Worm (Caenorhabditis elegans) whole organism, L1 larva: Measurements from ENCODE around the gene nspb-1.
"Not testable (repeated sequence)": the region's sequence is repeated elsewhere in the genome, so short reads cannot be mapped to it uniquely, and the experiment has no call there.

ENCODE experiments used
- ets-5 ChIP-seq: fragments of 200-800 bp; sonication (Bioruptor generic); IDR thresholded peaks from 2 replicates; pipeline ENCODE4 v1.3.6; 2022; ENCODE audit warnings: missing genetic modification characterization, missing compliant biosample characterization
- lin-13 ChIP-seq: fragments of 150-350 bp; optimal IDR thresholded peaks from 2 replicates; lab custom pipeline; 2014; ENCODE audit warnings: missing biosample characterization, missing genetic modification reagents, missing genetic modification characterization
- lin-15B ChIP-seq: fragments of 150-350 bp; sonication (generic microtip); optimal IDR thresholded peaks from 3 replicates; lab custom pipeline; 2014; ENCODE audit warnings: missing biosample characterization, missing genetic modification characterization
- lin-39 ChIP-seq: fragments of 150-350 bp; optimal IDR thresholded peaks from 2 replicates; lab custom pipeline; 2014; ENCODE audit warnings: missing biosample characterization, missing genetic modification reagents, missing genetic modification characterization
- mdl-1 ChIP-seq, 2 experiments: fragments of 150-350 bp; optimal IDR thresholded peaks; 2 replicates each; lab custom pipeline; 2014 to 2017; ENCODE audit warnings: missing biosample characterization in 2 of 2, missing genetic modification characterization in 2 of 2, inconsistent platforms in 1 of 2
- nhr-11 ChIP-seq: fragments of 150-350 bp; optimal IDR thresholded peaks from 2 replicates; lab custom pipeline; 2014; ENCODE audit warnings: missing biosample characterization, missing genetic modification characterization
- nhr-12 ChIP-seq: sonication (generic microtip); optimal IDR thresholded peaks from 2 replicates; lab custom pipeline; 2017; ENCODE audit warnings: missing biosample characterization, missing genetic modification characterization
- nhr-47 ChIP-seq: sonication (generic microtip); optimal IDR thresholded peaks from 2 replicates; lab custom pipeline; 2016; ENCODE audit warnings: mild to moderate bottlenecking, missing genetic modification characterization, moderate library complexity, missing compliant biosample characterization
- snpc-4 ChIP-seq: fragments of 150-350 bp; optimal IDR thresholded peaks from 2 replicates; lab custom pipeline; 2014; ENCODE audit warnings: missing biosample characterization, missing genetic modification characterization
- swsn-7 ChIP-seq: sonication (generic microtip); optimal IDR thresholded peaks from 2 replicates; lab custom pipeline; 2016; ENCODE audit warnings: missing genetic modification characterization, missing compliant biosample characterization
- unc-130 ChIP-seq: fragments of 150-350 bp; optimal IDR thresholded peaks from 2 replicates; lab custom pipeline; 2017; ENCODE audit warnings: missing biosample characterization, missing genetic modification characterization, inconsistent platforms
- unc-62 ChIP-seq: fragments of 150-350 bp; optimal IDR thresholded peaks from 2 replicates; lab custom pipeline; 2014; ENCODE audit warnings: missing biosample characterization, missing genetic modification reagents, missing genetic modification characterization
- unc-98 ChIP-seq: fragments of 200-800 bp; sonication (Bioruptor generic); IDR thresholded peaks from 2 replicates; pipeline ENCODE4 v1.3.6; 2022; ENCODE audit warnings: missing genetic modification characterization, missing compliant biosample characterization
- ztf-11 ChIP-seq, 2 experiments: sonication (generic microtip); optimal IDR thresholded peaks; 2 replicates each; lab custom pipeline; 2016 to 2017; ENCODE audit warnings: missing genetic modification characterization in 2 of 2, missing biosample characterization in 1 of 2, missing compliant biosample characterization in 1 of 2

- not testable (repeated sequence) for TF ChIP-seq mdl-1 (tag; optimal IDR thresholded peaks at IDR 0.05; lab: Kevin White, UChicago); ztf-11 (tag; optimal IDR thresholded peaks at IDR 0.05; lab: Kevin White, UChicago); snpc-4 (tag; lab: Kevin White, UChicago); lin-15B (tag; lab: Kevin White, UChicago); unc-98 (GFP tag; lab: Robert Waterston, UW); swsn-7 (tag; lab: Kevin White, UChicago); nhr-12 (tag; lab: Kevin White, UChicago); unc-130 (tag; lab: Kevin White, UChicago); nhr-47 (tag; lab: Kevin White, UChicago); unc-62 (GFP tag; lab: Kevin White, UChicago); lin-39; ets-5 (GFP tag; lab: Robert Waterston, UW); lin-13 (GFP tag; lab: Kevin White, UChicago); nhr-11 (tag; lab: Kevin White, UChicago)
These were observed 7.8 kb upstream of the nspb-1 start, which contains the start of gene nspb-5 for ce11 chrIV:6598740-6599139.
